Comparison of ENCODE assay signal across 5 worm cellular contexts in genomic region chrIV:2408437-2408836, ce11.
TF ChIP-seq lines count a peak whose summit lies in the region.

No protein-coding gene starts in this region.

TF ChIP-seq in whole organism, L1 larva, 84 proteins besides CTCF, POLR2A, EP300 and RAD21 (continues in another document):
- TF ChIP-seq aly-2 (tag; optimal IDR thresholded peaks at IDR 0.05; lab: Kevin White, UChicago) = peak; percentile 76
- peak; percentile 17 for TF ChIP-seq unc-130 (tag; optimal IDR thresholded peaks at IDR 0.05; lab: Kevin White, UChicago)
- peak; percentile 23 for TF ChIP-seq nhr-237 (tag; optimal IDR thresholded peaks at IDR 0.05; lab: Kevin White, UChicago)
- TF ChIP-seq Y116A8C.19 (tag; optimal IDR thresholded peaks at IDR 0.05; lab: Kevin White, UChicago; ENCODE audit: borderline replicate concordance) = no peak
- peak; percentile 91 for TF ChIP-seq nhr-47 (tag; optimal IDR thresholded peaks at IDR 0.05; lab: Kevin White, UChicago)
- no peak for TF ChIP-seq ama-1 (optimal IDR thresholded peaks at IDR 0.05; lab: Kevin White, UChicago)
- peak; percentile 70 for TF ChIP-seq hpl-2 (GFP tag; optimal IDR thresholded peaks at IDR 0.05; lab: Kevin White, UChicago)
- TF ChIP-seq egl-13 (tag; optimal IDR thresholded peaks at IDR 0.05; lab: Kevin White, UChicago) = peak; percentile 71
- peak; percentile 89 for TF ChIP-seq C16A3.4 (tag; optimal IDR thresholded peaks at IDR 0.05; lab: Kevin White, UChicago)
- TF ChIP-seq lir-3 (tag; optimal IDR thresholded peaks at IDR 0.05; lab: Kevin White, UChicago; ENCODE audit: poor library complexity) = no peak
- no peak for TF ChIP-seq unc-98 (GFP tag; IDR thresholded peaks at IDR 0.05; lab: Robert Waterston, UW)
- peak in 1 of 2 experiments; percentile 70 for TF ChIP-seq mdl-1 (tag; optimal IDR thresholded peaks at IDR 0.05; lab: Kevin White, UChicago)
- TF ChIP-seq irx-1 (tag; optimal IDR thresholded peaks at IDR 0.05; lab: Kevin White, UChicago) = peak; percentile 80
- TF ChIP-seq lin-14 (GFP tag; optimal IDR thresholded peaks at IDR 0.05; lab: Kevin White, UChicago) = peak; percentile 78
- TF ChIP-seq nhr-28 (tag; optimal IDR thresholded peaks at IDR 0.05; lab: Kevin White, UChicago) = no peak
- TF ChIP-seq xbp-1 (tag; optimal IDR thresholded peaks at IDR 0.05; lab: Kevin White, UChicago) = peak; percentile 76
- no peak for TF ChIP-seq ceh-63 (GFP tag; optimal IDR thresholded peaks at IDR 0.05; lab: Kevin White, UChicago)
- TF ChIP-seq nhr-77 (tag; optimal IDR thresholded peaks at IDR 0.05; lab: Kevin White, UChicago) = peak; percentile 86

TF ChIP-seq in whole organism, L3 larva, 47 proteins besides CTCF, POLR2A, EP300 and RAD21 (continues in another document):
- TF ChIP-seq ceh-9 (tag; optimal IDR thresholded peaks at IDR 0.05; lab: Kevin White, UChicago) (no peak), elt-2 (tag; optimal IDR thresholded peaks at IDR 0.05; lab: Kevin White, UChicago) (peak; percentile 46), lsy-12 (tag; optimal IDR thresholded peaks at IDR 0.05; lab: Kevin White, UChicago) (peak; percentile 60), egl-27 (tag; optimal IDR thresholded peaks at IDR 0.05; lab: Kevin White, UChicago) (peak; percentile 48), nhr-12 (tag; optimal IDR thresholded peaks at IDR 0.05; lab: Kevin White, UChicago) (no peak), pha-4 (tag; optimal IDR thresholded peaks at IDR 0.05; lab: Kevin White, UChicago) (peak; percentile 73), ztf-11 (tag; optimal IDR thresholded peaks at IDR 0.05; lab: Kevin White, UChicago) (no peak), lin-39 (tag; optimal IDR thresholded peaks at IDR 0.05; lab: Kevin White, UChicago) (peak; percentile 93), egl-5 (tag; optimal IDR thresholded peaks at IDR 0.05; lab: Kevin White, UChicago) (peak; percentile 15), nhr-23 (tag; optimal IDR thresholded peaks at IDR 0.05; lab: Kevin White, UChicago) (peak; percentile 30), pqm-1 (tag; optimal IDR thresholded peaks at IDR 0.05; lab: Kevin White, UChicago) (peak; percentile 58), aly-2 (tag; optimal IDR thresholded peaks at IDR 0.05; lab: Kevin White, UChicago) (no peak), mml-1 (tag; optimal IDR thresholded peaks at IDR 0.05; lab: Kevin White, UChicago) (no peak), nhr-77 (tag; optimal IDR thresholded peaks at IDR 0.05; lab: Kevin White, UChicago) (no peak), hmg-11 (tag; optimal IDR thresholded peaks at IDR 0.05; lab: Kevin White, UChicago) (peak; percentile 87), jun-1 (tag; optimal IDR thresholded peaks at IDR 0.05; lab: Kevin White, UChicago) (peak; percentile 43), nhr-237 (tag; optimal IDR thresholded peaks at IDR 0.05; lab: Kevin White, UChicago) (no peak), tbx-2 (tag; optimal IDR thresholded peaks at IDR 0.05; lab: Kevin White, UChicago) (peak; percentile 73), snpc-4 (tag; optimal IDR thresholded peaks at IDR 0.05; lab: Kevin White, UChicago) (no peak), nhr-67 (tag; optimal IDR thresholded peaks at IDR 0.05; lab: Kevin White, UChicago) (no peak)

TF ChIP-seq in whole organism, early embryonic, 17 proteins besides CTCF, POLR2A, EP300 and RAD21:
- TF ChIP-seq tbx-37 (GFP tag; conservative IDR thresholded peaks at IDR 0.05; lab: Robert Waterston, UW) = peak; percentile 82
- peak; percentile 99 for TF ChIP-seq hmg-4 (GFP tag; optimal IDR thresholded peaks at IDR 0.05; lab: Kevin White, UChicago)
- peak; percentile 90 for TF ChIP-seq tbx-11 (GFP tag; IDR thresholded peaks at IDR 0.05; lab: Robert Waterston, UW)
- peak; percentile 72 for TF ChIP-seq hmbx-1 (tag; optimal IDR thresholded peaks at IDR 0.05; lab: Kevin White, UChicago)
- peak; percentile 79 for TF ChIP-seq ceh-13 (GFP tag; optimal IDR thresholded peaks at IDR 0.05; lab: Kevin White, UChicago)
- TF ChIP-seq flt-1 (GFP tag; IDR thresholded peaks at IDR 0.05; lab: Robert Waterston, UW) = peak; percentile 89
- peak; percentile 68 for TF ChIP-seq ets-7 (tag; optimal IDR thresholded peaks at IDR 0.05; lab: Kevin White, UChicago)
- TF ChIP-seq tra-4 (tag; optimal IDR thresholded peaks at IDR 0.05; lab: Kevin White, UChicago) = peak; percentile 90
- TF ChIP-seq pes-1 (GFP tag; IDR thresholded peaks at IDR 0.05; lab: Robert Waterston, UW) = peak; percentile 92
- peak; percentile 83 for TF ChIP-seq B0310.2 (tag; optimal IDR thresholded peaks at IDR 0.05; lab: Kevin White, UChicago)
- TF ChIP-seq F13C5.2 (tag; optimal IDR thresholded peaks at IDR 0.05; lab: Kevin White, UChicago) = peak; percentile 98
- TF ChIP-seq ceh-36 (tag; optimal IDR thresholded peaks at IDR 0.05; lab: Kevin White, UChicago) = peak; percentile 92
- no peak for TF ChIP-seq ama-1 (optimal IDR thresholded peaks at IDR 0.05; lab: Kevin White, UChicago)
- TF ChIP-seq hnd-1 (tag; optimal IDR thresholded peaks at IDR 0.05; lab: Kevin White, UChicago) = peak; percentile 75
- TF ChIP-seq scrt-1 (GFP tag; IDR thresholded peaks at IDR 0.05; lab: Robert Waterston, UW) = peak; percentile 94
- peak; percentile 93 for TF ChIP-seq aly-1 (tag; optimal IDR thresholded peaks at IDR 0.05; lab: Kevin White, UChicago)
- peak; percentile 86 for TF ChIP-seq sea-1 (GFP tag; conservative IDR thresholded peaks at IDR 0.05; lab: Robert Waterston, UW)
TF ChIP-seq in whole organism, early embryonic: peak in this region for 16.

TF ChIP-seq in whole organism, midembryonic, 9 proteins besides CTCF, POLR2A, EP300 and RAD21:
- TF ChIP-seq T22C8.4 (GFP tag; IDR thresholded peaks at IDR 0.05; lab: Robert Waterston, UW) (peak; percentile 75), klf-2 (GFP tag; conservative IDR thresholded peaks at IDR 0.05; lab: Robert Waterston, UW) (peak; percentile 84), med-1 (GFP tag; optimal IDR thresholded peaks at IDR 0.05; lab: Kevin White, UChicago; ENCODE audit: insufficient read depth) (peak; percentile 81), ztf-23 (GFP tag; IDR thresholded peaks at IDR 0.05; lab: Robert Waterston, UW) (peak; percentile 95), flt-1 (GFP tag; IDR thresholded peaks at IDR 0.05; lab: Robert Waterston, UW) (peak; percentile 95), ztf-29 (GFP tag; IDR thresholded peaks at IDR 0.05; lab: Robert Waterston, UW) (peak; percentile 89), cog-1 (tag; optimal IDR thresholded peaks at IDR 0.05; lab: Kevin White, UChicago) (peak; percentile 95), ref-1 (GFP tag; conservative IDR thresholded peaks at IDR 0.05; lab: Robert Waterston, UW) (peak; percentile 84), tab-1 (GFP tag; IDR thresholded peaks at IDR 0.05; lab: Robert Waterston, UW) (peak; percentile 91)

TF ChIP-seq in whole organism, young adult, 124 proteins besides CTCF, POLR2A, EP300 and RAD21 (continues in another document):
- TF ChIP-seq unc-130 (GFP tag; optimal IDR thresholded peaks at IDR 0.05; lab: Kevin White, UChicago) (peak; percentile 9), akir-1 (GFP tag; optimal IDR thresholded peaks at IDR 0.05; lab: Kevin White, UChicago) (no peak), xnd-1 (tag; optimal IDR thresholded peaks at IDR 0.05; lab: Kevin White, UChicago) (no peak), hmg-20 (GFP tag; IDR thresholded peaks at IDR 0.05; lab: Robert Waterston, UW) (peak; percentile 66; the same call in 1 of the 2 replicates), F57C9.4 (tag; optimal IDR thresholded peaks at IDR 0.05; lab: Kevin White, UChicago) (no peak), somi-1 (GFP tag; optimal IDR thresholded peaks at IDR 0.05; lab: Kevin White, UChicago) (peak; percentile 54), K11D2.4 (GFP tag; IDR thresholded peaks at IDR 0.05; lab: Robert Waterston, UW) (peak; percentile 64; the same call in 1 of the 2 replicates), athp-1 (tag; optimal IDR thresholded peaks at IDR 0.05; lab: Kevin White, UChicago) (peak; percentile 86), T26A5.8 (tag; optimal IDR thresholded peaks at IDR 0.05; lab: Kevin White, UChicago) (peak; percentile 24), tlf-1 (GFP tag; optimal IDR thresholded peaks at IDR 0.05; lab: Kevin White, UChicago) (peak; percentile 51), efl-1 (GFP tag; optimal IDR thresholded peaks at IDR 0.05; lab: Kevin White, UChicago) (peak; percentile 37), dox-1 (GFP tag; IDR thresholded peaks at IDR 0.05; lab: Robert Waterston, UW) (peak; percentile 92), ccch-3 (GFP tag; optimal IDR thresholded peaks at IDR 0.05; lab: Kevin White, UChicago) (peak; percentile 79), ztf-26 (tag; optimal IDR thresholded peaks at IDR 0.05; lab: Kevin White, UChicago) (peak; percentile 76), snpc-3.4 (tag; optimal IDR thresholded peaks at IDR 0.05; lab: Kevin White, UChicago) (no peak), nfyb-1 (GFP tag; IDR thresholded peaks at IDR 0.05; lab: Robert Waterston, UW) (peak; percentile 85), aptf-2 (GFP tag; conservative IDR thresholded peaks at IDR 0.05; lab: Robert Waterston, UW) (0 out of 2 replicates have a peak, but pooled peaks have one; percentile 38), madf-10 (tag; optimal IDR thresholded peaks at IDR 0.05; lab: Kevin White, UChicago) (peak; percentile 84), F37B4.10 (GFP tag; IDR thresholded peaks at IDR 0.05; lab: Robert Waterston, UW) (no peak), ztf-22 (GFP tag; optimal IDR thresholded peaks at IDR 0.05; lab: Kevin White, UChicago) (peak; percentile 2), Y67H2A.10 (GFP tag; conservative IDR thresholded peaks at IDR 0.05; lab: Robert Waterston, UW) (peak; percentile 69; the same call in 1 of the 2 replicates), madf-3 (GFP tag; IDR thresholded peaks at IDR 0.05; lab: Robert Waterston, UW) (peak; percentile 18; the same call in 1 of the 2 replicates), F33H1.4 (GFP tag; IDR thresholded peaks at IDR 0.05; lab: Robert Waterston, UW) (peak; percentile 66), madf-6 (GFP tag; IDR thresholded peaks at IDR 0.05; lab: Robert Waterston, UW) (peak; percentile 55; the same call in 1 of the 2 replicates), bed-1 (GFP tag; IDR thresholded peaks at IDR 0.05; lab: Robert Waterston, UW) (no peak), F57A8.1 (GFP tag; optimal IDR thresholded peaks at IDR 0.05; lab: Kevin White, UChicago) (no peak), ztf-28 (GFP tag; IDR thresholded peaks at IDR 0.05; lab: Robert Waterston, UW) (peak; percentile 69; the same call in 1 of the 2 replicates), hlh-12 (tag; optimal IDR thresholded peaks at IDR 0.05; lab: Kevin White, UChicago) (peak; percentile 67), nhr-120 (GFP tag; IDR thresholded peaks at IDR 0.05; lab: Robert Waterston, UW) (no peak), chd-7 (tag; optimal IDR thresholded peaks at IDR 0.05; lab: Kevin White, UChicago) (peak; percentile 87), ama-1 (optimal IDR thresholded peaks at IDR 0.05; lab: Kevin White, UChicago) (no peak), ama-1 (GFP tag; optimal IDR thresholded peaks at IDR 0.05; lab: Kevin White, UChicago) (peak; percentile 71 to 87), lsl-1 (GFP tag; optimal IDR thresholded peaks at IDR 0.05; lab: Kevin White, UChicago) (peak; percentile 63), ZK185.1 (tag; optimal IDR thresholded peaks at IDR 0.05; lab: Kevin White, UChicago; ENCODE audit: poor library complexity, severe bottlenecking) (peak; percentile 76)

Comparison
In these comparisons a context has a peak if more than half of its experiments do, and no peak if none do; other contexts are left out.
1. Of the 8 proteins assayed by ChIP-seq in both whole organism, young adult and whole organism, L1 larva: peak only in whole organism, young adult: ama-1; only in whole organism, L1 larva: none; in both: dpl-1, efl-1, nhr-90, snpc-4 and unc-130; in neither: 1; mixed calls (peak in some experiments, not most) for 1.